Worm (Caenorhabditis elegans): ENCODE measurements around the gene fars-3.

DNA sequence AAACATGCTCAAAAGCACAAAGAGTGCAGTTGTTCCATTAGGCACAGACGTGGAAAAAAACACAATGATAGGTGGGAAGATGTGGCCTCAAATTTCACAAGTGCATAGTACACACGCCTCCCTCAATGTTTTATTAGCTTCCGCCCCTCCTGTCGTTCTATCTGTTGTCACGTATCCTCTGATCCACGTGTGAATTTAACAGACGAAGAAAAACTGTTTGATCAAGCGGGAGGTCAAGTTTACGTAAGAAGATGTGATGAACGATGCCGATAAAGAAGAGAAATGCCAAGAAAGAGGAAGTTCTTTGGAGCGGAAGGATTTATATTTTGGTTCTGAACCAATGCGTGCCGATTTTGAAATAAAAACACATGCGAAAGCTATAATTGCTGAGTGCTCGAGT is 13.9 kb upstream of the fars-3 start:
- TF ChIP-seq flt-1 (GFP tag; IDR thresholded peaks at IDR 0.05) (no peak), tbx-11 (GFP tag; IDR thresholded peaks at IDR 0.05) (no peak), hmbx-1 (tag; optimal IDR thresholded peaks at IDR 0.05) (no peak)
